Worm (Caenorhabditis elegans): ENCODE data around the gene his-4.
A peak's percentile ranks its signal among the peaks of the same experiment; 100 is the strongest.

his-4 gene

DNA sequence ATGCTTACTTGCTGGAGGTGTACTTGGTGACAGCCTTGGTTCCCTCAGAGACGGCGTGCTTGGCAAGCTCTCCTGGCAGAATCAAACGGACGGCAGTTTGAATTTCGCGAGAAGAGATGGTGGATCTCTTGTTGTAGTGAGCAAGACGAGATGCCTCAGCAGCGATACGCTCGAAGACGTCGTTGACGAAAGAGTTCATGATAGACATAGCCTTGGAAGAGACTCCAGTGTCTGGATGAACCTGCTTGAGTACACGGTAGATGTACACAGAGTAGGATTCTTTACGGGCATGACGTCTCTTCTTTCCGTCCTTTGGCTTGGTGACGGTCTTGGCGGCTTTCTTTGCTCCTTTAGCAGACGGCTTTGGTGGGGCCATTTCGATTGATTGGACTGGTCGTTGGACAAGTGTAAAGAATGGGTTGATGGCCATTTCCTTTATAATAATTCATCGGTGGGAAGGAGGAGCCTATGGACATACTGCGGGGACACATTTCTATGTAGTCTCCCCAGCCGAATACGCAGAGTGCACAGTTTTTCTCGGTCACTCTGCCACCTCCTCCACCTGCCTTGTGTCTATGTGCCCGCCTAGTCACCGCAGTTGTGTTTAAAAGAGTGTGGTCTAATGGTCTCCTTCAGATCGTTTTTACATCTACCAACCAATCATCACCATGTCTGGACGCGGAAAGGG is at the start of gene his-4, which contains the start of gene his-3:
Gene his-4, minus strand, starts transcription at position 376 of the 688 bp plus-strand sequence.
Gene his-3, plus strand, starts transcription at position 669 of the 688 bp plus-strand sequence.
- TF ChIP-seq ceh-31 (tag; optimal IDR thresholded peaks at IDR 0.05) (peak; percentile 63), ceh-34 (tag; optimal IDR thresholded peaks at IDR 0.05) (peak; percentile 38), tbx-7 (tag; optimal IDR thresholded peaks at IDR 0.05) (peak; percentile 11), ref-2 (tag; optimal IDR thresholded peaks at IDR 0.05) (peak; percentile 66), ztf-16 (tag; optimal IDR thresholded peaks at IDR 0.05) (peak; percentile 17), dve-1 (tag; optimal IDR thresholded peaks at IDR 0.05) (peak; percentile 37), nfya-1 (tag; optimal IDR thresholded peaks at IDR 0.05) (peak; percentile 36), elt-2 (tag; optimal IDR thresholded peaks at IDR 0.05) (peak; percentile 24), tbx-2 (tag; optimal IDR thresholded peaks at IDR 0.05) (peak; percentile 60)

DNA sequence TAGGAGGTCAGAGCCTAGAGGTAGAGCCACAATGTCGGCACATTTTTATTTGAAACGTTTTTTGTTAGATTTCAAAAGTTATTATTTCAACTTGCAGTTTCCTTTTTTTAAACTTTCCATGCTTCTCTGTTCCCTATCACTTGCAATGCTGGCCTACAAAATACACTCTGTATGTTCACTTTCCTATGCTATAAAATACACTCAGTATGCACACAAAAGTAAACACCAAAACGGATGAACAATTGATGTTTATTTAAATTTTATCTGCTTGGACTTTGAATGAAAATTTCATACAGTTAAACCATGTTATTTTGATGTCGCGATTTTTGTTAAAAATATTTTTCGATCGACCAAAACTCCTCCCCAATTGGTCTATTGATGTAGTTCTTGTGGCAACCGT is 40.4 kb upstream of the his-4 start:
- TF ChIP-seq sdc-2 (tag; optimal IDR thresholded peaks at IDR 0.05): no peak
- no peak for TF ChIP-seq fkh-10 (GFP tag; optimal IDR thresholded peaks at IDR 0.05)
- no peak for TF ChIP-seq hlh-15 (tag; optimal IDR thresholded peaks at IDR 0.05)
- TF ChIP-seq rnt-1 (tag; optimal IDR thresholded peaks at IDR 0.05): no peak
- TF ChIP-seq F13H6.1 (tag; optimal IDR thresholded peaks at IDR 0.05): no peak
- no peak for TF ChIP-seq unc-86 (tag; optimal IDR thresholded peaks at IDR 0.05)
- TF ChIP-seq npax-4 (tag; optimal IDR thresholded peaks at IDR 0.05): no peak
- no peak for TF ChIP-seq ceh-9 (tag; optimal IDR thresholded peaks at IDR 0.05)
- TF ChIP-seq pag-3 (tag; optimal IDR thresholded peaks at IDR 0.05; ENCODE audit: borderline replicate concordance): no peak
- TF ChIP-seq fkh-6 (tag; optimal IDR thresholded peaks at IDR 0.05): no peak
- TF ChIP-seq ceh-31 (tag; optimal IDR thresholded peaks at IDR 0.05): no peak
- no peak for TF ChIP-seq che-1 (tag; optimal IDR thresholded peaks at IDR 0.05)
- no peak for TF ChIP-seq hlh-6 (tag; optimal IDR thresholded peaks at IDR 0.05)
- TF ChIP-seq K09A11.1 (tag; optimal IDR thresholded peaks at IDR 0.05; ENCODE audit: insufficient read depth): no peak
- TF ChIP-seq K02D7.2 (tag; optimal IDR thresholded peaks at IDR 0.05): no peak
- no peak for TF ChIP-seq hlh-8 (tag; optimal IDR thresholded peaks at IDR 0.05)
- no peak for TF ChIP-seq ttx-3 (tag; optimal IDR thresholded peaks at IDR 0.05)

DNA sequence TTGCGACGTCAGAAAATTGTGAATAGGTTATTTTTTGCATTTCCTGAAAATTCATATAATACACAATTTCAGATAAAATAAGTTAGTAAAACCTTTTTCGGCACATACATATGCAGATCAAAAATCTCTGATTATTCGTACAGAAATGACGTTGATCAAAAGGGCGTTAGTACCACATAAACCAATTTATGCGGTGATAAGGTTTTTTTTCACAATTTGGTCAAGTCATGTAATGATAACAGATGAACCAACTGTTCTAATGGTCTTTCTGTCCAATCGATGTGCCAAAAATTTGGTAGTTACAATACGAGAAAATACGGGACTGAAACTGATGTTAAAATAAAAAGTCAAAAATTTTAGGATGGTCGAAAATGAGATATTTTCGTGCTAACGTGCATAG is 39.7 kb upstream of the his-4 start:
- TF ChIP-seq elt-2 (tag; optimal IDR thresholded peaks at IDR 0.05) (peak; percentile 41), pha-4 (tag; optimal IDR thresholded peaks at IDR 0.05) (no peak)

DNA sequence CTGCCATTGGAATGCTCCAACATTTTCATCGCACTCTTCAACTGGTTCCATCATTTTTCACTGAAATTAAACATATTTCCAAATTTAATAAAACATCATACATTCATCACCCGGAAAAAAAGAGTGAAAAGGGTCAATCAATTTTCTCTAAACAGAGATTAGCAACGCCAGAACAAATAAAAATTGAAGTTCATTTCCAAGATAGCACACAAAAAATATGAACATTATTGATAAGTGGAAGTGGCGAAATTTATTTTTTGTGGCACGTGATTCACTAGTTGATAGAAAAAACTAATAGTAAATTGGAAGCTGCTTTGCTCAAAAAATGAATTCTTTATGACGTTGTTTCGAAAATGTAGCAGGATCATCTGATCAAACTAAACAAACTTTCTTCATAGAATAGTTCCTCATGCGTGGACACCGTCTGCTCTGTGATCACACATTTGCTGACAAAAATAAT is 35.0 kb upstream of the his-4 start, which contains the start of the genes F14H3.12 and srj-29:
Gene F14H3.12, minus strand, starts transcription at position 74 of the 460 bp plus-strand sequence.
Gene srj-29, plus strand, starts transcription at position 410 of the 460 bp plus-strand sequence.
- no peak for TF ChIP-seq dve-1 (tag; optimal IDR thresholded peaks at IDR 0.05)
- no peak for TF ChIP-seq ceh-2 (tag; optimal IDR thresholded peaks at IDR 0.05)
- no peak for TF ChIP-seq K09A11.1 (tag; optimal IDR thresholded peaks at IDR 0.05; ENCODE audit: insufficient read depth)

DNA sequence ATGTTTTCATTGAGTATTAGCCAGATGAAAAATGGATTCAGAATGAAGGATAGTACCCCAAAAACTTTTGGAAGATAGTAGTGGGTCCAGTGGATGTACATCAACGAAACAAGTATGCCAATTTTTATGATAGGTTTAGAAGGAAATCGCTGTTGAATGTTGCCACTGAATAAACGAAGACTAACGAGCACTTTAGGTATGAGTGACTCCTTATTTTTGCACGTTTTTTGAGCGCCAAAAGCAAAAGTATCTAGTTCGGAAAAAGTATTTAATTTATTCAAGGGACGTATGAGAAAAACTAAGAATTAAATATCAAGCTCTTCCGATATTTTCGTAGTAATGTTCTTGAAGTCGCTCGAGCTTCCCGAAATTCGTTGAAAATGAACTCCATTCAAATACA is 33.5 kb upstream of the his-4 start, which contains the start of gene srj-10:
Gene srj-10, minus strand, starts transcription at position 101 of the 400 bp plus-strand sequence.
- TF ChIP-seq ceh-31 (tag; optimal IDR thresholded peaks at IDR 0.05) (no peak), C38D4.7 (GFP tag; optimal IDR thresholded peaks at IDR 0.05) (no peak), tbx-2 (tag; optimal IDR thresholded peaks at IDR 0.05) (no peak), ama-1 (optimal IDR thresholded peaks at IDR 0.05) (no peak), unc-3 (GFP tag; conservative IDR thresholded peaks at IDR 0.05) (no peak), unc-3 (tag; optimal IDR thresholded peaks at IDR 0.05) (no peak), ceh-19 (GFP tag; optimal IDR thresholded peaks at IDR 0.05) (no peak), Y22D7AL.16 (tag; optimal IDR thresholded peaks at IDR 0.05) (no peak), gmeb-2 (tag; optimal IDR thresholded peaks at IDR 0.05) (no peak), ref-2 (tag; optimal IDR thresholded peaks at IDR 0.05) (no peak), unc-86 (tag; optimal IDR thresholded peaks at IDR 0.05) (no peak), ceh-22 (tag; optimal IDR thresholded peaks at IDR 0.05) (no peak), pat-9 (tag; optimal IDR thresholded peaks at IDR 0.05) (no peak), dmd-4 (tag; optimal IDR thresholded peaks at IDR 0.05; ENCODE audit: borderline replicate concordance) (no peak), nhr-11 (tag; optimal IDR thresholded peaks at IDR 0.05) (no peak), ceh-6 (GFP tag; optimal IDR thresholded peaks at IDR 0.05) (no peak)
